Worm (Caenorhabditis elegans): ENCODE measurements around the gene slc-36.5.
A peak's percentile ranks its signal among the peaks of the same experiment; 100 is the strongest.

- TF ChIP-seq lin-29 (GFP tag; IDR thresholded peaks at IDR 0.05) (no peak), mdl-1 (tag; optimal IDR thresholded peaks at IDR 0.05) (no peak), F37D6.2 (tag; optimal IDR thresholded peaks at IDR 0.05) (no peak), pha-4 (GFP tag; IDR thresholded peaks at IDR 0.05) (no peak), pha-4 (tag; optimal IDR thresholded peaks at IDR 0.05) (no peak), lin-15B (tag; optimal IDR thresholded peaks at IDR 0.05) (no peak), ama-1 (optimal IDR thresholded peaks at IDR 0.05) (peak; percentile 81), madf-5 (GFP tag; IDR thresholded peaks at IDR 0.05) (no peak), daf-8 (GFP tag; IDR thresholded peaks at IDR 0.05) (no peak), daf-12 (tag; optimal IDR thresholded peaks at IDR 0.05) (no peak), lin-1 (GFP tag; IDR thresholded peaks at IDR 0.05) (no peak), unc-130 (GFP tag; optimal IDR thresholded peaks at IDR 0.05) (no peak), Y48G9A.11 (GFP tag; IDR thresholded peaks at IDR 0.05) (no peak), ces-1 (GFP tag; optimal IDR thresholded peaks at IDR 0.05) (no peak)
Measured at ce11 chrII:6890095-6890494, 13.2 kb upstream of the slc-36.5 start, which contains the start of gene acer-1.
